Worm (Caenorhabditis elegans): ENCODE measurements around the gene clec-187.

clec-187 gene

DNA sequence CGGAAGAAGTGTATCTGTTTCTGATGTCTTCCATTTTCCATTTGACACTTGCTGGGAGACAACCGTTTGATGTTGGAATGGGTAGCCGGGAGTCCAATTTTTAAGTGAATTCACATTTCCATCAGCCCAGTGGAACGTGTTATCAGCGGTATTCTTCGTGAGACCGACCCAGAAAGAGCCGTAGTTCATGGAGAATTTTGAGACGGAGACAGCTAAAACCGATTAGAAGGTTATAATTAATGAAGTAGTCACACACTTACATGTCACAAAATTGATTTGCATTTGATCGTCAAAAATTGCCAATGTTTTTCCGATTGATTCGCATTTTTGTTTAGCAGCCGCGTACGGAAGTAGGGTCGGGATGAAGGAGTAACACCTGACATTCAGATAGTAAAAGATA lies 1.9 kb downstream of the clec-187 start:
- TF ChIP-seq ceh-88 (GFP tag; IDR thresholded peaks at IDR 0.05) (no peak), elt-2 (tag; optimal IDR thresholded peaks at IDR 0.05) (peak; percentile 34), C04F5.9 (tag; optimal IDR thresholded peaks at IDR 0.05) (no peak)

ce11 chrIV:12865884-12866283 lies 5.4 kb downstream of the clec-187 start, which contains the start of gene clec-186:
TSS of gene clec-186 (plus strand) at chrIV:12866109.
- TF ChIP-seq nhr-85 (tag): no peak
- peak; percentile 45 for TF ChIP-seq pax-3 (tag; optimal IDR thresholded peaks at IDR 0.05)
- no peak for TF ChIP-seq nhr-90 (tag; optimal IDR thresholded peaks at IDR 0.05; ENCODE audit: poor library complexity)
- TF ChIP-seq jun-1 (tag; optimal IDR thresholded peaks at IDR 0.05): peak; percentile 5
- no peak for TF ChIP-seq sptf-1 (tag; optimal IDR thresholded peaks at IDR 0.05)
- TF ChIP-seq mab-9 (GFP tag; IDR thresholded peaks at IDR 0.05): no peak
- TF ChIP-seq efl-1 (optimal IDR thresholded peaks at IDR 0.05): no peak
- TF ChIP-seq efl-1 (GFP tag; optimal IDR thresholded peaks at IDR 0.05 in 1 of 2): peak in 1 of 2 experiments; percentile 20
- TF ChIP-seq aha-1 (tag; optimal IDR thresholded peaks at IDR 0.05): no peak
- TF ChIP-seq nhr-71 (tag; optimal IDR thresholded peaks at IDR 0.05): no peak
- TF ChIP-seq C34B4.2 (tag; optimal IDR thresholded peaks at IDR 0.05): no peak
- peak; percentile 40 for TF ChIP-seq pqm-1 (tag; optimal IDR thresholded peaks at IDR 0.05)
- peak; percentile 18 for TF ChIP-seq nhr-20 (tag; optimal IDR thresholded peaks at IDR 0.05)
- TF ChIP-seq swsn-7 (tag; optimal IDR thresholded peaks at IDR 0.05): no peak
- peak; percentile 97 for TF ChIP-seq elt-2 (tag; optimal IDR thresholded peaks at IDR 0.05)
- no peak for TF ChIP-seq hlh-17 (GFP tag; optimal IDR thresholded peaks at IDR 0.05; ENCODE audit: borderline replicate concordance)
- no peak for TF ChIP-seq zip-4 (GFP tag; optimal IDR thresholded peaks at IDR 0.05)

DNA sequence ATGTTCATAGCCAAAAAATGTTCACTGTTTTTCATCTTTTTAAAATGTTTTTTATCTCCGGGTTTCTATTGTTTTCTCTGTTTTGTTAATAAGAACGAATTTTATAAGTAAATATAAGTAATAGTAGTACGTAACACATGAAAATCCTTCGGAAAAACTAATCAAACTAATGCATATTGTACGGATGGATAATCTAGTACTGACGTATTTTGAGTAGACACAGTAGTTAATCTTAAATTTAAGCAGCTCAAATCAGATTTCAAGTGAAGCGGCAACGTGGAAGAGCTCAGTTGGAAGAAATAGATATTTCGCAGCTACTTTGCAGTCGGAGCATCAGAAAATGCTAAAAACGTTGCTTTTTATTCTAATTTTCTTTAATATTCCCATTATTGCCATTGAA lies 11.5 kb downstream of the clec-187 start, which contains the start of gene gcy-18:
TSS of gene gcy-18 (plus strand) at position 301 of the 400 bp plus-strand sequence.
- TF ChIP-seq ceh-82 (tag; optimal IDR thresholded peaks at IDR 0.05) (no peak), dsc-1 (tag; optimal IDR thresholded peaks at IDR 0.05) (peak; percentile 27)

DNA sequence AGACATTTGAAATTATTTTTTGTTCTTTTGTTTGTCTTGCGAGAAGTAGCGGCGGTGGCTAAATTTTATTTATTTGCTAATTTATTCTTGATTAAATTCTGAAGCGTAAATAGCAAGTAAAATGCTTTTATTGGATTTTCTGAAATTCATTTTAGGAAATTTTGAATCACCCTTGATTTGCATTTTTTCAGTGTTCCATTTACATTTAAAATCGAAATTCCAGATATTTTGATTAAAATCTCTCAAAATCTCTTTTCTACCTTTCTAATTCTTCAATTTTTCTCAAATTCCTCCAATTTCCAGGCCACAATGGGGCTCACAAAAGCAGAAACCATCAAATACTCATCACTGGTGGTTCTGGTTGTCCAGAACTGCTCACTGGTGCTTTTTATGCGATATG lies 16.0 kb downstream of the clec-187 start, which contains the start of gene nstp-5:
TSS of gene nstp-5 (plus strand) at position 301 of the 400 bp plus-strand sequence.
- TF ChIP-seq ces-1 (GFP tag; optimal IDR thresholded peaks at IDR 0.05) (no peak), C04F5.9 (tag; optimal IDR thresholded peaks at IDR 0.05) (no peak), lin-15B (tag; optimal IDR thresholded peaks at IDR 0.05) (no peak), blmp-1 (tag; optimal IDR thresholded peaks at IDR 0.05) (no peak), C16A3.4 (tag; optimal IDR thresholded peaks at IDR 0.05) (no peak), unc-86 (tag; optimal IDR thresholded peaks at IDR 0.05) (no peak), efl-3 (GFP tag; optimal IDR thresholded peaks at IDR 0.05) (no peak)

DNA sequence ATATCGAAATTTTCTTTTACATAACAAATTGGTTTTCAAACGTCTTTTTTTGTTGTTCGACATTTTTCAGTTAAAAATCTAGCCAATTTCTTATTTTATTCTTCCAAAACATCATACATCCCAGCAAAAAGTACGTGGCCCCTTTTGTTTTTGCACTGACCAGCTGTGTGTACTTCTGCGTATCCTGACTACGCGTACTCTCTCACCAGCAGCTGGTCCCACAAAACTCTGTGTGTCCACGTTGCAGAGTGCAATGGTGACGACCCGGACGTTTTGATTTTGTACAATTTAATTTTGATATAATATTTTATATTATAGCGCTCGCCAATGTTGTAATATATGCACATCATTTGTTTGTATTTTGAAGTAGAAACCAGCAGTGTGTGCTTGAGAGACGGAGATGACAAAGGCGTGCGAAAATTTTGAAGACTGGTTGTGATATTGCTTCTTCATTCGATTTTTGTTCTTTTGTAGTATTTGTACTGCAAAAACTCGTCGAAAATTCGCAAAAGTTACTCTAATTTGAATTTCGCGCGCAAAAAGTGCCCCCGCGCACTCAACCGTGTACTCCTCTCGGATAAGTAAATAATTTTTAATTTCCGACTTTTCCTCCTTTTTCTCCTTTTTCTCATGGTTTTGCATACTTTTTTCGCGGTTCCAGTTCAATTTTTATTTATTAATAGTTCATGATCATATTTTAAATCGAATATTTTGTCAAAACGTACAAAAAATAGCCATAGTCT lies 16.8 kb downstream of the clec-187 start:
- no peak for TF ChIP-seq nhr-28 (tag; optimal IDR thresholded peaks at IDR 0.05)
- TF ChIP-seq ets-5 (GFP tag; IDR thresholded peaks at IDR 0.05): no peak
- no peak for TF ChIP-seq nhr-76 (tag; optimal IDR thresholded peaks at IDR 0.05)
- no peak for TF ChIP-seq C16A3.4 (tag; optimal IDR thresholded peaks at IDR 0.05)
- peak; percentile 73 to 84 for TF ChIP-seq efl-1 (optimal IDR thresholded peaks at IDR 0.05)
- TF ChIP-seq efl-1 (GFP tag; optimal IDR thresholded peaks at IDR 0.05 in 1 of 2): peak; percentile 74 to 97
- no peak for TF ChIP-seq ceh-90 (tag; optimal IDR thresholded peaks at IDR 0.05)
- TF ChIP-seq lin-35 (GFP tag; optimal IDR thresholded peaks at IDR 0.05): peak; percentile 39 to 62
- TF ChIP-seq hlh-4 (tag; optimal IDR thresholded peaks at IDR 0.05): no peak
- TF ChIP-seq ces-1 (GFP tag; optimal IDR thresholded peaks at IDR 0.05): no peak
- no peak for TF ChIP-seq snu-23 (GFP tag; optimal IDR thresholded peaks at IDR 0.05)
- peak; percentile 48 to 71 (median 58) for TF ChIP-seq dpl-1 (GFP tag; optimal IDR thresholded peaks at IDR 0.05)
- no peak for TF ChIP-seq mab-9 (GFP tag; IDR thresholded peaks at IDR 0.05)
- TF ChIP-seq ztf-11 (tag; optimal IDR thresholded peaks at IDR 0.05): no peak
- TF ChIP-seq unc-30 (tag; optimal IDR thresholded peaks at IDR 0.05): no peak
- no peak for TF ChIP-seq unc-62 (GFP tag; optimal IDR thresholded peaks at IDR 0.05)
- no peak for TF ChIP-seq lin-39 (tag; optimal IDR thresholded peaks at IDR 0.05)
- TF ChIP-seq ceh-63 (GFP tag; optimal IDR thresholded peaks at IDR 0.05): no peak
- TF ChIP-seq ceh-8 (GFP tag; optimal IDR thresholded peaks at IDR 0.05): no peak
